Fruit fly (Drosophila melanogaster) whole organism, embryonic: ENCODE measurements around the gene CG6094.
A peak's percentile ranks its signal among the peaks of the same experiment; 100 is the strongest.

Experiments
- BtbVII ChIP-seq: fragments of 200-800 bp; sonication (Bioruptor generic); optimal IDR thresholded peaks from 3 replicates; lab custom pipeline; 2017; ENCODE audit warnings: missing biosample characterization, mild to moderate bottlenecking, missing genetic modification characterization
- CG10431 ChIP-seq: fragments of 200-800 bp; sonication (Bioruptor generic); optimal IDR thresholded peaks from 3 replicates; lab custom pipeline; 2018; ENCODE audit warnings: missing biosample characterization, mild to moderate bottlenecking, missing genetic modification characterization
- CG10543 ChIP-seq: fragments of 200-800 bp; sonication (Bioruptor generic); optimal IDR thresholded peaks from 3 replicates; lab custom pipeline; 2017; ENCODE audit warnings: missing biosample characterization, mild to moderate bottlenecking, missing genetic modification characterization, moderate library complexity
- CG12236 ChIP-seq: fragments of 200-800 bp; sonication (Bioruptor generic); optimal IDR thresholded peaks from 2 replicates; lab custom pipeline; 2016; ENCODE audit warnings: missing biosample characterization, missing genetic modification characterization
- CG1233 ChIP-seq: fragments of 200-800 bp; sonication (Bioruptor generic); optimal IDR thresholded peaks from 4 replicates; lab custom pipeline; 2018; ENCODE audit warnings: missing biosample characterization, mild to moderate bottlenecking, missing genetic modification characterization
- CG14441 ChIP-seq: fragments of 200-800 bp; sonication (Bioruptor generic); IDR thresholded peaks from 2 replicates; pipeline ENCODE4 v1.3.6; 2022; ENCODE audit warnings: missing biosample characterization, missing genetic modification characterization
- CG14667 ChIP-seq: fragments of 200-800 bp; sonication (Bioruptor generic); IDR thresholded peaks from 2 replicates; pipeline ENCODE4 v1.3.6; 2022; ENCODE audit warnings: missing biosample characterization, missing genetic modification characterization
- CG17802 ChIP-seq: fragments of 200-800 bp; sonication (Bioruptor generic); optimal IDR thresholded peaks from 2 replicates; lab custom pipeline; 2018; ENCODE audit warnings: missing biosample characterization, mild to moderate bottlenecking, missing genetic modification characterization, moderate library complexity
- CG18011 ChIP-seq: fragments of 200-800 bp; sonication (Bioruptor generic); optimal IDR thresholded peaks from 2 replicates; lab custom pipeline; 2017; ENCODE audit warnings: missing biosample characterization, missing genetic modification characterization, mild to moderate bottlenecking, moderate library complexity, missing genotype
- CG1832 ChIP-seq: fragments of 200-800 bp; sonication (Bioruptor generic); optimal IDR thresholded peaks from 2 replicates; lab custom pipeline; 2017; ENCODE audit warnings: missing biosample characterization, mild to moderate bottlenecking, missing genetic modification characterization, inconsistent platforms
- CG2712 ChIP-seq: fragments of 200-800 bp; optimal IDR thresholded peaks from 3 replicates; lab custom pipeline; 2019; ENCODE audit warnings: missing biosample characterization, mild to moderate bottlenecking, missing genetic modification characterization, moderate library complexity
- CG30020 ChIP-seq: fragments of 200-800 bp; optimal IDR thresholded peaks from 2 replicates; lab custom pipeline; 2019; ENCODE audit warnings: missing biosample characterization, mild to moderate bottlenecking, missing genetic modification characterization, moderate library complexity
- CG31224 ChIP-seq: fragments of 200-800 bp; sonication (Bioruptor generic); IDR thresholded peaks from 2 replicates; pipeline ENCODE4 v1.3.6; 2022; ENCODE audit warnings: missing biosample characterization, missing genetic modification characterization
- CG33557 ChIP-seq: fragments of 200-800 bp; sonication (Bioruptor generic); optimal IDR thresholded peaks from 2 replicates; lab custom pipeline; 2019; ENCODE audit warnings: missing biosample characterization, mild to moderate bottlenecking, missing genetic modification characterization, moderate library complexity
- CG42726 ChIP-seq: fragments of 200-800 bp; sonication (Bioruptor generic); IDR thresholded peaks from 2 replicates; pipeline ENCODE4 v1.3.6; 2022; ENCODE audit warnings: missing biosample characterization, missing genetic modification characterization; ENCODE audit not compliant: partially characterized antibody
- CG4360 ChIP-seq: fragments of 200-800 bp; sonication (Bioruptor generic); IDR thresholded peaks from 2 replicates; pipeline ENCODE4 v1.3.6; 2022; ENCODE audit warnings: missing biosample characterization, missing genetic modification characterization
- CG4404 ChIP-seq: fragments of 200-800 bp; sonication (Bioruptor generic); IDR thresholded peaks from 2 replicates; pipeline ENCODE4 v1.3.6; 2022; ENCODE audit warnings: missing biosample characterization, missing genetic modification characterization
- CG6272 ChIP-seq: fragments of 200-800 bp; sonication (Bioruptor generic); IDR thresholded peaks from 2 replicates; pipeline ENCODE4 v1.3.6; 2022; ENCODE audit warnings: missing biosample characterization, missing genetic modification characterization
- CG7556 ChIP-seq: fragments of 200-800 bp; sonication (Bioruptor generic); optimal IDR thresholded peaks from 2 replicates; lab custom pipeline; 2017; ENCODE audit warnings: missing biosample characterization, mild to moderate bottlenecking, missing genetic modification characterization
- CG7786 ChIP-seq: fragments of 200-800 bp; sonication (Bioruptor generic); optimal IDR thresholded peaks from 2 replicates; lab custom pipeline; 2016; ENCODE audit warnings: missing biosample characterization, missing genetic modification characterization
- CG9437 ChIP-seq: fragments of 200-800 bp; sonication (Bioruptor generic); optimal IDR thresholded peaks from 2 replicates; lab custom pipeline; 2018; ENCODE audit warnings: missing biosample characterization, mild to moderate bottlenecking, missing genetic modification characterization
- D19A ChIP-seq: fragments of 200-800 bp; optimal IDR thresholded peaks from 3 replicates; lab custom pipeline; 2019; ENCODE audit warnings: missing biosample characterization, mild to moderate bottlenecking, missing genetic modification characterization, moderate library complexity
- Dref ChIP-seq: fragments of 200-800 bp; sonication (Bioruptor generic); IDR thresholded peaks from 2 replicates; pipeline ENCODE4 v1.3.6; 2022; ENCODE audit warnings: missing biosample characterization, missing genetic modification characterization
- E2f2 ChIP-seq: fragments of 200-800 bp; sonication (Bioruptor generic); IDR thresholded peaks from 2 replicates; pipeline ENCODE4 v1.3.6; 2022; ENCODE audit warnings: missing biosample characterization, missing genetic modification characterization
- Elba2 ChIP-seq: fragments of 200-800 bp; sonication (Bioruptor generic); optimal IDR thresholded peaks from 3 replicates; lab custom pipeline; 2016; ENCODE audit warnings: missing biosample characterization, missing genetic modification characterization
- Ets97D ChIP-seq: fragments of 200-800 bp; sonication (Bioruptor generic); optimal IDR thresholded peaks from 3 replicates; lab custom pipeline; 2016; ENCODE audit warnings: missing biosample characterization, missing genetic modification characterization
- Fer1 ChIP-seq: fragments of 200-800 bp; sonication (Bioruptor generic); optimal IDR thresholded peaks from 2 replicates; lab custom pipeline; 2017; ENCODE audit warnings: missing biosample characterization, mild to moderate bottlenecking, missing genetic modification characterization
- HLHmδ ChIP-seq: fragments of 200-800 bp; sonication (Bioruptor generic); optimal IDR thresholded peaks from 2 replicates; lab custom pipeline; 2018; ENCODE audit warnings: missing biosample characterization, mild to moderate bottlenecking, missing genetic modification characterization, moderate library complexity
- MESR4 ChIP-seq: fragments of 200-800 bp; sonication (Bioruptor generic); optimal IDR thresholded peaks from 2 replicates; lab custom pipeline; 2018; ENCODE audit warnings: missing biosample characterization, mild to moderate bottlenecking, missing genetic modification characterization, moderate library complexity
- Mes4 ChIP-seq: fragments of 200-800 bp; sonication (Bioruptor generic); optimal IDR thresholded peaks from 2 replicates; lab custom pipeline; 2016; ENCODE audit warnings: missing biosample characterization, missing genetic modification characterization
- Nf-YB ChIP-seq: fragments of 200-800 bp; sonication (Bioruptor generic); optimal IDR thresholded peaks from 3 replicates; lab custom pipeline; 2019; ENCODE audit warnings: missing biosample characterization, mild to moderate bottlenecking, missing genetic modification characterization, moderate library complexity
- Pdp1 ChIP-seq, 2 experiments: fragments of 200-800 bp; sonication (Bioruptor generic); optimal IDR thresholded peaks; 3 replicates each; lab custom pipeline; 2016; ENCODE audit warnings: missing biosample characterization in 2 of 2, missing genetic modification characterization in 2 of 2, mild to moderate bottlenecking in 1 of 2, moderate library complexity in 1 of 2
- Ravus ChIP-seq: fragments of 200-800 bp; sonication (Bioruptor generic); IDR thresholded peaks from 2 replicates; pipeline ENCODE4 v1.3.6; 2022; ENCODE audit warnings: missing biosample characterization, missing genetic modification characterization
- Six4 ChIP-seq: fragments of 200-800 bp; sonication (Bioruptor generic); optimal IDR thresholded peaks from 2 replicates; lab custom pipeline; 2016; ENCODE audit warnings: missing biosample characterization, missing genetic modification characterization
- Tbp ChIP-seq: fragments of >200 bp; optimal IDR thresholded peaks from 2 replicates; lab custom pipeline; 2018; ENCODE audit warnings: missing biosample characterization, missing genetic modification characterization
- al ChIP-seq: fragments of 200-800 bp; sonication (Bioruptor generic); IDR thresholded peaks from 2 replicates; pipeline ENCODE4 v1.3.6; 2022; ENCODE audit warnings: missing biosample characterization, missing genetic modification characterization
- ato ChIP-seq: fragments of 200-800 bp; sonication (Bioruptor generic); IDR thresholded peaks from 2 replicates; pipeline ENCODE4 v1.3.6; 2022; ENCODE audit warnings: missing biosample characterization, missing genetic modification characterization; ENCODE audit not compliant: partially characterized antibody
- bsh ChIP-seq, 2 experiments: fragments of 200-800 bp; sonication (Bioruptor generic); optimal IDR thresholded peaks; 2 replicates each; lab custom pipeline; 2017 to 2018; ENCODE audit warnings: mild to moderate bottlenecking in 2 of 2, missing biosample characterization in 2 of 2, missing genetic modification characterization in 2 of 2, moderate library complexity in 1 of 2
- cg ChIP-seq: fragments of 200-800 bp; sonication (Bioruptor generic); optimal IDR thresholded peaks from 3 replicates; lab custom pipeline; 2019; ENCODE audit warnings: missing biosample characterization, mild to moderate bottlenecking, missing genetic modification characterization, moderate library complexity
- fru ChIP-seq: fragments of >200 bp; optimal IDR thresholded peaks from 2 replicates; lab custom pipeline; 2017
- fu2 ChIP-seq: fragments of 200-800 bp; sonication (Bioruptor generic); optimal IDR thresholded peaks from 2 replicates; lab custom pipeline; 2016; ENCODE audit warnings: missing biosample characterization, missing genetic modification characterization
- gem ChIP-seq: fragments of 200-800 bp; sonication (Bioruptor generic); optimal IDR thresholded peaks from 2 replicates; lab custom pipeline; 2019; ENCODE audit warnings: missing biosample characterization, mild to moderate bottlenecking, missing genetic modification characterization, moderate library complexity
- h ChIP-seq: fragments of >200 bp; optimal IDR thresholded peaks from 2 replicates; lab custom pipeline; 2017
- hth ChIP-seq: fragments of >200 bp; optimal IDR thresholded peaks from 2 replicates; lab custom pipeline; 2017; ENCODE audit warnings: inconsistent platforms
- klu ChIP-seq: fragments of 200-800 bp; sonication (Bioruptor generic); IDR thresholded peaks from 2 replicates; pipeline ENCODE4 v1.3.6; 2022; ENCODE audit warnings: missing biosample characterization, missing genetic modification characterization
- lab ChIP-seq: fragments of 200-800 bp; sonication (Bioruptor generic); optimal IDR thresholded peaks from 3 replicates; lab custom pipeline; 2017; ENCODE audit warnings: missing biosample characterization, missing genetic modification characterization, mild to moderate bottlenecking, moderate library complexity, missing genetic modification reagents
- nerfin-1 ChIP-seq: fragments of 200-800 bp; sonication (Bioruptor generic); optimal IDR thresholded peaks from 3 replicates; lab custom pipeline; 2019; ENCODE audit warnings: missing biosample characterization, mild to moderate bottlenecking, missing genetic modification characterization, moderate library complexity
- p53 ChIP-seq: fragments of 200-800 bp; sonication (Bioruptor generic); optimal IDR thresholded peaks from 2 replicates; lab custom pipeline; 2016; ENCODE audit warnings: missing biosample characterization, missing genetic modification characterization
- so ChIP-seq: fragments of 200-800 bp; sonication (Bioruptor generic); IDR thresholded peaks from 3 replicates; pipeline ENCODE4 v1.3.6; 2022; ENCODE audit warnings: missing biosample characterization, missing genetic modification characterization
- sob ChIP-seq: fragments of 200-800 bp; sonication (Bioruptor generic); IDR thresholded peaks from 2 replicates; pipeline ENCODE4 v1.3.6; 2022; ENCODE audit warnings: missing biosample characterization, missing genetic modification characterization
- sr ChIP-seq: fragments of 200-800 bp; sonication (Bioruptor generic); IDR thresholded peaks from 3 replicates; pipeline ENCODE4 v1.3.6; 2022; ENCODE audit warnings: missing biosample characterization, missing genetic modification characterization
- ttk ChIP-seq: fragments of 200-800 bp; sonication (Bioruptor generic); IDR thresholded peaks from 2 replicates; pipeline ENCODE4 v2.1.2; 2022; ENCODE audit warnings: missing biosample characterization, missing genetic modification characterization
- vvl ChIP-seq: fragments of 200-800 bp; sonication (Bioruptor generic); IDR thresholded peaks from 2 replicates; pipeline ENCODE4 v1.3.6; 2022; ENCODE audit warnings: missing biosample characterization, missing genetic modification characterization

CG6094 gene

DNA sequence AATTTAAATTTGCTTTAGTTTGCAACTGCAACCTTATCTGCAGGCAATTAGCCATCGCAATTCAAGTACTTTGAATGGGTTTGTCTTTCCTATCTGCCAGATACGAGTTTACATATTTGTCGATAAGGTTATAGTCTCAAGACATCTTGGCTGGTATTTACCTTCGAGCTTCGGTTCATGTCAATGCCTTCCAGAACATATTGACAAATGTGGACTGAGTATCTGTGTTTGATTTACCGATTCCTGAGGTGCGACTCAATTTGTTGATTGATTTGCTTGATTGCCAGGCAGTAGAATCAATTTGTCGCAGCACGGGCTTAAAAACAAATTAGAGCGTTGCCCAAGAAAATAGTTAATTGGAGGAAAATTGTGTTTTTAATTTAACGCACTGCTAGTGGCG lies 45.9 kb downstream of the CG6094 start (continued):
- TF ChIP-seq E2f2: no peak
- TF ChIP-seq sr (GFP tag; lab: Robert Waterston, UW): no peak
- TF ChIP-seq CG9437 (GFP tag; lab: Kevin White, UChicago): no peak
- TF ChIP-seq Nf-YB (GFP tag; lab: Kevin White, UChicago): no peak
- peak in 1 of 2 experiments; percentile 15 for TF ChIP-seq Pdp1 (GFP tag; optimal IDR thresholded peaks at IDR 0.05; lab: Kevin White, UChicago)
- TF ChIP-seq bsh (GFP tag; optimal IDR thresholded peaks at IDR 0.05; lab: Kevin White, UChicago): peak in 1 of 2 experiments; percentile 52
- TF ChIP-seq CG42726: no peak
- no peak for TF ChIP-seq Mes4 (GFP tag; lab: Kevin White, UChicago)
- TF ChIP-seq CG17802: no peak
- no peak for TF ChIP-seq CG4404
- no peak for TF ChIP-seq CG30020 (tag; lab: Kevin White, UChicago)
- no peak for TF ChIP-seq al
- no peak for TF ChIP-seq Elba2 (GFP tag; lab: Kevin White, UChicago)
- no peak for TF ChIP-seq D19A (tag; lab: Kevin White, UChicago)
- no peak for TF ChIP-seq CG31224 (GFP tag; lab: Robert Waterston, UW)
- TF ChIP-seq CG7786: no peak
- TF ChIP-seq CG10431: no peak
- TF ChIP-seq Ets97D (GFP tag; lab: Kevin White, UChicago): no peak
- TF ChIP-seq BtbVII (GFP tag; lab: Kevin White, UChicago): no peak
- TF ChIP-seq vvl: no peak
- no peak for TF ChIP-seq CG4360
- peak; percentile 6 for TF ChIP-seq CG12236
- peak; percentile 21 for TF ChIP-seq CG2712 (tag; lab: Kevin White, UChicago)
- TF ChIP-seq nerfin-1 (tag; lab: Kevin White, UChicago): peak; percentile 24
- no peak for TF ChIP-seq CG14441 (GFP tag; lab: Robert Waterston, UW)
- no peak for TF ChIP-seq Six4 (GFP tag; lab: Kevin White, UChicago)
- no peak for TF ChIP-seq ato
- no peak for TF ChIP-seq CG14667 (GFP tag; lab: Robert Waterston, UW)
- TF ChIP-seq fru: no peak
- no peak for TF ChIP-seq klu (GFP tag; lab: Robert Waterston, UW)
- no peak for TF ChIP-seq CG1832 (GFP tag; lab: Kevin White, UChicago)
- TF ChIP-seq CG1233: peak; percentile 66
- TF ChIP-seq p53: no peak
- TF ChIP-seq CG7556: no peak
- TF ChIP-seq sob: peak; percentile 58; the same call in 1 of the 2 replicates
- TF ChIP-seq CG18011 (GFP tag; lab: Kevin White, UChicago): no peak
- peak; percentile 86 for TF ChIP-seq CG33557
- no peak for TF ChIP-seq Fer1 (GFP tag; lab: Kevin White, UChicago)
- TF ChIP-seq CG6272: no peak
- TF ChIP-seq gem (tag; lab: Kevin White, UChicago): peak; percentile 54
- no peak for TF ChIP-seq Dref (GFP tag; lab: Robert Waterston, UW)
- no peak for TF ChIP-seq Tbp
- TF ChIP-seq ttk (GFP tag; lab: Robert Waterston, UW): no peak
- TF ChIP-seq hth: no peak
- TF ChIP-seq so (GFP tag; lab: Robert Waterston, UW): no peak
- no peak for TF ChIP-seq fu2
- peak; percentile 79 for TF ChIP-seq lab
- no peak for TF ChIP-seq h
- TF ChIP-seq CG10543: no peak
- TF ChIP-seq cg (GFP tag; lab: Kevin White, UChicago): no peak
- no peak for TF ChIP-seq Ravus
- TF ChIP-seq MESR4 (GFP tag; lab: Kevin White, UChicago): no peak
- peak; percentile 85 for TF ChIP-seq HLHmδ (GFP tag; lab: Kevin White, UChicago)
